Worm (Caenorhabditis elegans) whole organism, L2 larva: ENCODE measurements around the gene mtcu-2.
"Not testable (repeated sequence)": the region's sequence is repeated elsewhere in the genome, so short reads cannot be mapped to it uniquely, and the experiment has no call there.

Experiments used
- C34F6.9 ChIP-seq: fragments of 150-350 bp; optimal IDR thresholded peaks from 2 replicates; lab custom pipeline; 2014; ENCODE audit warnings: missing biosample characterization, missing genetic modification characterization
- F13H6.1 ChIP-seq: sonication (generic microtip); optimal IDR thresholded peaks from 2 replicates; lab custom pipeline; 2016; ENCODE audit warnings: missing genetic modification characterization, missing compliant biosample characterization
- R02D3.7 ChIP-seq: fragments of 150-350 bp; optimal IDR thresholded peaks from 2 replicates; lab custom pipeline; 2014; ENCODE audit warnings: missing biosample characterization, missing genetic modification characterization
- aly-2 ChIP-seq: fragments of 150-350 bp; optimal IDR thresholded peaks from 2 replicates; lab custom pipeline; 2014; ENCODE audit warnings: missing biosample characterization, missing genetic modification characterization
- blmp-1 ChIP-seq: sonication (generic microtip); optimal IDR thresholded peaks from 2 replicates; lab custom pipeline; 2017; ENCODE audit warnings: missing genetic modification characterization, mild to moderate bottlenecking, missing compliant biosample characterization, antibody characterized with exemption, moderate library complexity; ENCODE audit not compliant: insufficient read depth
- ceh-16 ChIP-seq: fragments of 150-350 bp; optimal IDR thresholded peaks from 2 replicates; lab custom pipeline; 2014; ENCODE audit warnings: missing biosample characterization, missing genetic modification characterization
- ceh-82 ChIP-seq: fragments of 150-350 bp; optimal IDR thresholded peaks from 2 replicates; lab custom pipeline; 2014; ENCODE audit warnings: missing biosample characterization, missing genetic modification characterization
- crh-2 ChIP-seq: sonication (generic microtip); optimal IDR thresholded peaks from 2 replicates; lab custom pipeline; 2017; ENCODE audit warnings: missing biosample characterization, missing genetic modification characterization
- dmd-4 ChIP-seq: sonication (generic microtip); optimal IDR thresholded peaks from 2 replicates; lab custom pipeline; 2017; ENCODE audit warnings: missing biosample characterization, missing genetic modification characterization
- egl-27 ChIP-seq: sonication (generic microtip); optimal IDR thresholded peaks from 3 replicates; lab custom pipeline; 2017; ENCODE audit warnings: missing biosample characterization, missing genetic modification reagents, missing genetic modification characterization
- elt-1 ChIP-seq: fragments of 150-350 bp; optimal IDR thresholded peaks from 2 replicates; lab custom pipeline; 2014; ENCODE audit warnings: missing biosample characterization, missing genetic modification characterization
- fos-1 ChIP-seq: fragments of 150-350 bp; optimal IDR thresholded peaks from 2 replicates; lab custom pipeline; 2014; ENCODE audit warnings: missing biosample characterization, missing genetic modification characterization
- gmeb-1 ChIP-seq: fragments of 150-350 bp; optimal IDR thresholded peaks from 2 replicates; lab custom pipeline; 2014; ENCODE audit warnings: missing biosample characterization, missing genetic modification characterization
- lin-11 ChIP-seq: fragments of 150-350 bp; sonication (generic microtip); optimal IDR thresholded peaks from 2 replicates; lab custom pipeline; 2014; ENCODE audit warnings: missing biosample characterization, missing genetic modification characterization, inconsistent platforms, mixed read lengths
- lin-13 ChIP-seq: fragments of 150-350 bp; optimal IDR thresholded peaks from 2 replicates; lab custom pipeline; 2014; ENCODE audit warnings: missing biosample characterization, missing genetic modification reagents, missing genetic modification characterization
- lsy-2 ChIP-seq, 2 experiments: fragments of 150-350 bp in 1 of 2; sonication (generic microtip) in 1 of 2; optimal IDR thresholded peaks; 2 replicates each; lab custom pipeline; 2014 to 2017; ENCODE audit warnings: missing biosample characterization in 2 of 2, missing genetic modification characterization in 2 of 2
- mab-5 ChIP-seq: fragments of 150-350 bp; optimal IDR thresholded peaks from 2 replicates; lab custom pipeline; 2014; ENCODE audit warnings: missing biosample characterization, missing genetic modification characterization
- mbf-1 ChIP-seq: sonication (generic microtip); optimal IDR thresholded peaks from 2 replicates; lab custom pipeline; 2017; ENCODE audit warnings: missing biosample characterization, missing genetic modification characterization
- mdl-1 ChIP-seq, 2 experiments: fragments of 150-350 bp in 1 of 2; sonication (generic microtip) in 1 of 2; optimal IDR thresholded peaks; 2 replicates each; lab custom pipeline; 2017; ENCODE audit warnings: missing biosample characterization in 2 of 2, missing genetic modification characterization in 2 of 2
- nhr-10 ChIP-seq: sonication (generic microtip); optimal IDR thresholded peaks from 2 replicates; lab custom pipeline; 2017; ENCODE audit warnings: missing biosample characterization, missing genetic modification characterization
- nhr-11 ChIP-seq: fragments of 150-350 bp; optimal IDR thresholded peaks from 2 replicates; lab custom pipeline; 2014; ENCODE audit warnings: missing biosample characterization, missing genetic modification characterization
- nhr-129 ChIP-seq: fragments of 150-350 bp; optimal IDR thresholded peaks from 2 replicates; lab custom pipeline; 2014; ENCODE audit warnings: missing biosample characterization, missing genetic modification characterization
- nhr-21 ChIP-seq: fragments of 150-350 bp; optimal IDR thresholded peaks from 2 replicates; lab custom pipeline; 2014; ENCODE audit warnings: missing biosample characterization, missing genetic modification characterization
- nhr-23 ChIP-seq: fragments of 150-350 bp; optimal IDR thresholded peaks from 2 replicates; lab custom pipeline; 2014; ENCODE audit warnings: missing biosample characterization, missing genetic modification reagents, missing genetic modification characterization
- nhr-237 ChIP-seq: fragments of 150-350 bp; optimal IDR thresholded peaks from 2 replicates; lab custom pipeline; 2014; ENCODE audit warnings: missing biosample characterization, missing genetic modification characterization
- nhr-25 ChIP-seq: fragments of 150-350 bp; sonication (generic microtip); optimal IDR thresholded peaks from 3 replicates; lab custom pipeline; 2014; ENCODE audit warnings: missing biosample characterization, missing genetic modification characterization
- nhr-6 ChIP-seq: fragments of 150-350 bp; optimal IDR thresholded peaks from 2 replicates; lab custom pipeline; 2014; ENCODE audit warnings: missing biosample characterization, missing genetic modification characterization
- peb-1 ChIP-seq: fragments of 150-350 bp; optimal IDR thresholded peaks from 2 replicates; lab custom pipeline; 2014; ENCODE audit warnings: missing biosample characterization, missing genetic modification characterization
- sem-4 ChIP-seq: fragments of 150-350 bp; optimal IDR thresholded peaks from 2 replicates; lab custom pipeline; 2014; ENCODE audit warnings: missing biosample characterization, missing genetic modification reagents, missing genetic modification characterization
- skn-1 ChIP-seq: sonication (generic microtip); optimal IDR thresholded peaks from 2 replicates; lab custom pipeline; 2017; ENCODE audit warnings: missing biosample characterization, missing genetic modification characterization
- sma-3 ChIP-seq: sonication (generic microtip); optimal IDR thresholded peaks from 2 replicates; lab custom pipeline; 2016; ENCODE audit warnings: missing genetic modification reagents, missing genetic modification characterization, missing compliant biosample characterization
- sma-9 ChIP-seq, 2 experiments: fragments of 150-350 bp in 1 of 2; sonication (generic microtip) in 1 of 2; optimal IDR thresholded peaks; 2 replicates each; lab custom pipeline; 2014 to 2016; ENCODE audit warnings: missing genetic modification characterization in 2 of 2, mild to moderate bottlenecking in 1 of 2, missing biosample characterization in 1 of 2, missing compliant biosample characterization in 1 of 2, missing genetic modification reagents in 1 of 2, moderate library complexity in 1 of 2
- unc-39 ChIP-seq: fragments of 150-350 bp; optimal IDR thresholded peaks from 2 replicates; lab custom pipeline; 2014; ENCODE audit warnings: missing biosample characterization, missing genetic modification characterization
- unc-55 ChIP-seq: fragments of 150-350 bp; sonication (generic microtip); optimal IDR thresholded peaks from 3 replicates; lab custom pipeline; 2014; ENCODE audit warnings: missing biosample characterization, missing genetic modification reagents, missing genetic modification characterization
- unc-62 ChIP-seq: fragments of 150-350 bp; optimal IDR thresholded peaks from 2 replicates; lab custom pipeline; 2014; ENCODE audit warnings: missing biosample characterization, missing genetic modification reagents, missing genetic modification characterization
- zag-1 ChIP-seq: fragments of 150-350 bp; optimal IDR thresholded peaks from 2 replicates; lab custom pipeline; 2014; ENCODE audit warnings: missing biosample characterization, missing genetic modification characterization
- ztf-1 ChIP-seq: fragments of 200-800 bp; sonication (Bioruptor generic); conservative IDR thresholded peaks from 2 replicates; pipeline ENCODE4 v1.3.6; 2022; ENCODE audit warnings: missing genetic modification characterization, missing compliant biosample characterization
- ztf-4 ChIP-seq: fragments of 150-350 bp; optimal IDR thresholded peaks from 2 replicates; lab custom pipeline; 2014; ENCODE audit warnings: missing biosample characterization, missing genetic modification characterization

Gene mtcu-2

DNA sequence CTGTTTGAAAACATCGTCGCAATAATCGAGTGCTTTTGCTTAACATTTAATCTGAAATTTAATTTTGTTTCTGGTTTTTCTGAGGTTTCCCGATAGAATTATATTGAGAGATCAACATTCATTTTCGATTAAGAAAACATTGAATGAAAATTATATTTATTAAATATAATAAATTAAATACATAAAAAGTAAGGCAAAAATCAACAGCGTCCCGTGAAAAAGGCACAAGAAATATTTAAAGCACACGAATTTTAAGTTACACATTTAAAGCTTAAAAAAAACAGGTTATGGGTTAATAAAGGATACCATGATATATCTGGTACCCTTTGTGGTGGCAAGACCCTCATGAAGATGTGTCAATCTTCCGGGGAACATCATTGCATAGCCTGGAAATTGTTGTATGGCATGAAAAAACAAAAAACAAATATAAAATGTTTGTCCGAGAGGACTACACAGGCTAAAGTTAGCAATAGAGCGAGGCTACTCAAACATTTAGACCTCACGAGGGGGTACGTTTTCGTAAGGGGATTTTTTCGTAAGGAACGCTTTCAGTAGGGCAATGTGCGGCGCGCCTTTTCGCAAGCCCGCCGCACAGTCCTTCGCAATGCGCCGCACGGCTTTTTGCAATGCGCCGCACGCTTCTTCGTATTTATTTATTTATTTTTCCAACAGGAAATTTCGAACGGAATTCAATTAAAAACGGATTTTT, at the start of gene mtcu-2:
Gene mtcu-2, minus strand, starts transcription at position 51 of the 709 bp plus-strand sequence.
- TF ChIP-seq mdl-1 (tag; optimal IDR thresholded peaks at IDR 0.05; lab: Kevin White, UChicago) (peak in 1 of 2 experiments; percentile 25), nhr-25 (tag; lab: Kevin White, UChicago) (peak; percentile 85), unc-55 (GFP tag; lab: Kevin White, UChicago) (peak; percentile 85), lin-13 (GFP tag; lab: Kevin White, UChicago) (peak; percentile 75), fos-1 (tag; lab: Kevin White, UChicago) (peak; percentile 42), C34F6.9 (tag; lab: Kevin White, UChicago) (peak; percentile 74), sma-9 (GFP tag; optimal IDR thresholded peaks at IDR 0.05; lab: Kevin White, UChicago) (peak; percentile 89), nhr-21 (tag; lab: Kevin White, UChicago) (peak; percentile 71), F13H6.1 (peak; percentile 90), mab-5 (peak; percentile 48), sem-4 (tag; lab: Kevin White, UChicago) (peak; percentile 9), lsy-2 (tag; optimal IDR thresholded peaks at IDR 0.05; lab: Kevin White, UChicago) (peak; percentile 63 to 85), nhr-6 (peak; percentile 78), crh-2 (tag; lab: Kevin White, UChicago) (peak; percentile 64), ztf-4 (tag; lab: Kevin White, UChicago) (peak; percentile 46), sma-3 (GFP tag; lab: Kevin White, UChicago) (peak; percentile 91), gmeb-1 (tag; lab: Kevin White, UChicago) (peak; percentile 75), egl-27 (peak; percentile 79), zag-1 (peak; percentile 43), nhr-129 (tag; lab: Kevin White, UChicago) (peak; percentile 80)
- not testable (repeated sequence) for TF ChIP-seq sma-9 (tag; optimal IDR thresholded peaks at IDR 0.05; lab: Kevin White, UChicago)

ce11 chrII:10075794-10076193, 42.8 kb upstream of the mtcu-2 start:
- no peak for TF ChIP-seq skn-1 (tag; lab: Kevin White, UChicago)
- TF ChIP-seq ztf-1 (GFP tag; lab: Robert Waterston, UW) = no peak
- TF ChIP-seq nhr-25 (tag; lab: Kevin White, UChicago) = no peak
- no peak for TF ChIP-seq ztf-4 (tag; lab: Kevin White, UChicago)

- no peak for TF ChIP-seq skn-1 (tag; lab: Kevin White, UChicago)
- TF ChIP-seq lsy-2 (tag; optimal IDR thresholded peaks at IDR 0.05; lab: Kevin White, UChicago) = no peak
- TF ChIP-seq nhr-23 = no peak
- TF ChIP-seq dmd-4 (tag; lab: Kevin White, UChicago) = no peak
- no peak for TF ChIP-seq elt-1 (tag; lab: Kevin White, UChicago)
- no peak for TF ChIP-seq ceh-82 (tag; lab: Kevin White, UChicago)
- no peak for TF ChIP-seq lin-11
- no peak for TF ChIP-seq sma-3 (GFP tag; lab: Kevin White, UChicago)
- no peak for TF ChIP-seq blmp-1
- TF ChIP-seq mab-5 = no peak
- TF ChIP-seq unc-39 (tag; lab: Kevin White, UChicago) = no peak
- no peak for TF ChIP-seq mbf-1 (tag; lab: Kevin White, UChicago)
- TF ChIP-seq sma-9 (GFP tag; optimal IDR thresholded peaks at IDR 0.05; lab: Kevin White, UChicago) = no peak
- no peak for TF ChIP-seq sma-9 (tag; optimal IDR thresholded peaks at IDR 0.05; lab: Kevin White, UChicago)
- TF ChIP-seq nhr-11 (tag; lab: Kevin White, UChicago) = no peak
- TF ChIP-seq sem-4 (tag; lab: Kevin White, UChicago) = no peak
Measured at ce11 chrII:10073986-10074385, 41.0 kb upstream of the mtcu-2 start.

- TF ChIP-seq F13H6.1 = no peak
- TF ChIP-seq unc-62 = no peak
- no peak for TF ChIP-seq lsy-2 (tag; optimal IDR thresholded peaks at IDR 0.05; lab: Kevin White, UChicago)
- no peak for TF ChIP-seq blmp-1
- TF ChIP-seq aly-2 = no peak
- TF ChIP-seq mbf-1 (tag; lab: Kevin White, UChicago) = no peak
- no peak for TF ChIP-seq nhr-10 (tag; lab: Kevin White, UChicago)
- TF ChIP-seq nhr-25 (tag; lab: Kevin White, UChicago) = no peak
- TF ChIP-seq nhr-237 = no peak
- TF ChIP-seq gmeb-1 (tag; lab: Kevin White, UChicago) = no peak
- no peak for TF ChIP-seq egl-27
- no peak for TF ChIP-seq ceh-16 (tag; lab: Kevin White, UChicago)
- no peak for TF ChIP-seq peb-1
- TF ChIP-seq R02D3.7 = no peak
Measured at ce11 chrII:10067817-10068216, 34.8 kb upstream of the mtcu-2 start, which contains the start of gene die-1. Gene die-1, minus strand, starts transcription at chrII:10067917.
